Fruit fly (Drosophila melanogaster): ENCODE data around the gene CycD.

CycD gene

DNA sequence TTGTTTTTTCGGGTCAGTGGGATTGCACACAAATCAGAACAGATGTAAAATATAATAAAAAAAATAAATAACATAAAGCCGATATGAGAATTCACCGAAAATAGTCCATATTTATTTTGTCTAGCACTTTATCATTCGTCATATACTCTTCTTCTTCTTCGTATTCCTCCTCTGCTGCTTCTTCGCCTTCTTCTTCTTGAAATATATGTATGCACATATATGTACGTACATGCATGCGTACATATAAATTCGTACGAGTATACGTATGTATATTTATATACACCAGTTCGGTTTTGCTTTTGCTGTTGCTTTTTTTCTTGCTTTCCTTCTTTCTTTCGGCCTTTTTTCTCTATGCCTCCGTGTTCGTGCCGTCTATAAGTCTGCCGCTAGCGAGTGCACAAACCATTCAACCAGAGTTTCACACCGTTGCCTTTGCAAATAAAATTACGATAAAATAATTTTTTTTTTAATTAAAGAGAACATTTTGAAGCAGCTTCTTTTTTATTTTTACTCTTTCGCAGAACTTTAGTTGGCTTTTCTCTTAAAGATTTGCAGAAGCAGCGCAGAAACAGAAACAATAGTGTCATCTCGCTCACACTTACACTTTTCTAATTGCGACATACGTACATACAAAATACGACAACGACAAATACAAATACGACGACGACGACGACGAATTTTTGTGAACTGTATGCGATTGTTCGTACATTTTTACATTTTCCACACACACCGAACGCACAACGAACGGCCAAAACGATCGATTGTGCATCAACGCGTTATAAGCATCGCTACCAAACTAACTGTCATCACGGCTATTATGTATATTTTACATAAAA is 22.8 kb downstream of the CycD start (continued):
- peak; percentile 86 for TF ChIP-seq CG17359 (tag; optimal IDR thresholded peaks at IDR 0.05)
- TF ChIP-seq Camta (GFP tag; optimal IDR thresholded peaks at IDR 0.05): no peak
- no peak for TF ChIP-seq Antp (GFP tag; optimal IDR thresholded peaks at IDR 0.05)
- peak; percentile 99 for TF ChIP-seq CG17385 (GFP tag; optimal IDR thresholded peaks at IDR 0.05)
- no peak for TF ChIP-seq MTF-1 (GFP tag; optimal IDR thresholded peaks at IDR 0.05; ENCODE audit: borderline replicate concordance)
- TF ChIP-seq ttk (GFP tag; IDR thresholded peaks at IDR 0.05): no peak
- peak; percentile 17; the same call in 1 of the 2 replicates for TF ChIP-seq MBD-R2 (GFP tag; IDR thresholded peaks at IDR 0.05)
- peak; percentile 48; the same call in 1 of the 2 replicates for TF ChIP-seq CG32767 (GFP tag; IDR thresholded peaks at IDR 0.05)
- no peak for TF ChIP-seq oc (tag; optimal IDR thresholded peaks at IDR 0.05)
- TF ChIP-seq Xrp1 (GFP tag; IDR thresholded peaks at IDR 0.05): no peak
- TF ChIP-seq CG1602 (GFP tag; optimal IDR thresholded peaks at IDR 0.05): no peak
- peak; percentile 6 for TF ChIP-seq Ets97D (GFP tag; optimal IDR thresholded peaks at IDR 0.05)
- TF ChIP-seq CG10147 (GFP tag; optimal IDR thresholded peaks at IDR 0.05): no peak
- TF ChIP-seq salm (tag; optimal IDR thresholded peaks at IDR 0.05): no peak
- TF ChIP-seq CG1603 (tag; optimal IDR thresholded peaks at IDR 0.05): no peak
- no peak for TF ChIP-seq cad (GFP tag; optimal IDR thresholded peaks at IDR 0.05)
- no peak for TF ChIP-seq Sry-δ (GFP tag; optimal IDR thresholded peaks at IDR 0.05)
- no peak for TF ChIP-seq vvl (GFP tag; IDR thresholded peaks at IDR 0.05)
- no peak for TF ChIP-seq CG6654 (GFP tag; optimal IDR thresholded peaks at IDR 0.05)
- TF ChIP-seq CG33557 (GFP tag; optimal IDR thresholded peaks at IDR 0.05): peak; percentile 30
- peak in 1 of 2 experiments; percentile 73 for TF ChIP-seq Trl (optimal IDR thresholded peaks at IDR 0.05)
- TF ChIP-seq Trl (GFP tag; optimal IDR thresholded peaks at IDR 0.05): no peak
- TF ChIP-seq NC2α (GFP tag; optimal IDR thresholded peaks at IDR 0.05): no peak
- peak; percentile 10 for TF ChIP-seq corto (GFP tag; optimal IDR thresholded peaks at IDR 0.05)
- TF ChIP-seq CG14050 (GFP tag; IDR thresholded peaks at IDR 0.05): no peak

DNA sequence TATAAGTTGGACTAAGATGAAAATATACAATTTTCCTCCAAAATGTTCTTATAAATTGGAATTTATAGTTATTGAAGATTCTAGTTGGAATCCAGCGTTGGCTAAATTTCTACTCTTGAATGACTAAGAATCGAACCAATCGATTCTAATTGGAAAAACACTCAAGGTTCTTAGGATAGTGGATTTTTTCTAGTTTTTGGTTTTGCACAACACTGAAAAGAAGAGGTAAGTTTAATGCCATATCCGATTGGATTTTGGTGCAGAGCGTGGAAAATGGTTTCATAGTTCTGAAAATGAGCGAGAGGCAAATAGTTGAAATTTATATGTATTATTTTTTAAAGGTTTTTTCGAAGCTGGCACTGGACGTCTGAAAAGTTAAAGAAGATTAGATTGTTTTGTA is 33.9 kb downstream of the CycD start:
- no peak for TF ChIP-seq YL-1 (GFP tag; optimal IDR thresholded peaks at IDR 0.05)
- TF ChIP-seq CG4424 (GFP tag; optimal IDR thresholded peaks at IDR 0.05): no peak
- peak; percentile 19 for TF ChIP-seq CG15479 (GFP tag; optimal IDR thresholded peaks at IDR 0.05)
- TF ChIP-seq insv (GFP tag; optimal IDR thresholded peaks at IDR 0.05): peak; percentile 91 to 99
- TF ChIP-seq zen (tag; optimal IDR thresholded peaks at IDR 0.05): peak; percentile 70
- TF ChIP-seq CG10267 (tag; optimal IDR thresholded peaks at IDR 0.05): peak; percentile 67
- TF ChIP-seq lab (GFP tag; optimal IDR thresholded peaks at IDR 0.05): no peak
- peak; percentile 51 for TF ChIP-seq CG8290 (GFP tag; optimal IDR thresholded peaks at IDR 0.05)
- peak in 1 of 2 experiments; percentile 32 for TF ChIP-seq CG8290 (tag; optimal IDR thresholded peaks at IDR 0.05)
- TF ChIP-seq Elba2 (GFP tag; optimal IDR thresholded peaks at IDR 0.05): peak; percentile 46
- TF ChIP-seq Blimp-1 (GFP tag; optimal IDR thresholded peaks at IDR 0.05): no peak

DNA sequence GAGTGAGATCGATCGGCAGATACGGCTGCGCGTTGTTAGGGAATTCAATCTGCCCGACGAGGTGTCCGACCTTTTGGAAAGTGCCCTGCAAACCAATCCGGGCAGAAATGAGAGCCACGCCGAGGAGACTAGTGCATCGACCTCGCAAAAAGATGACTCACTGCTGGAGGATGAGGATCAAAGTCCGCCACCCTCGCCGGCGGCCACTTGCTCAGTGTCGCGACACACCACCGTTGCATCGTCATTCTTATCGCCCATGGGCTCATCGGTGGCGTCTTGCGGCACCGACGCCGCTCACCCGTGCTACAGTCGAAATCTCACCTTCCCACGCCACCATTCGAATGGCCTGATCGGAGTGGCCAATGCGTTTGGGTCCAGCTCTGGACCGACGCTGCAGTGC is 35.0 kb downstream of the CycD start:
- TF ChIP-seq tll (GFP tag; optimal IDR thresholded peaks at IDR 0.05): no peak
- TF ChIP-seq sens-2 (GFP tag; IDR thresholded peaks at IDR 0.05): no peak
- no peak for TF ChIP-seq tio (GFP tag; optimal IDR thresholded peaks at IDR 0.05)
- no peak for TF ChIP-seq lmd (GFP tag; IDR thresholded peaks at IDR 0.05)
- TF ChIP-seq CG5180 (GFP tag; optimal IDR thresholded peaks at IDR 0.05): no peak
- TF ChIP-seq emc (GFP tag; optimal IDR thresholded peaks at IDR 0.05): no peak
- no peak for TF ChIP-seq CG3838 (GFP tag; optimal IDR thresholded peaks at IDR 0.05)
- TF ChIP-seq eyg (GFP tag; optimal IDR thresholded peaks at IDR 0.05): no peak
- no peak for TF ChIP-seq D (optimal IDR thresholded peaks at IDR 0.05)
- no peak for TF ChIP-seq D (GFP tag; optimal IDR thresholded peaks at IDR 0.05)
- no peak for TF ChIP-seq CG11247 (GFP tag; IDR thresholded peaks at IDR 0.05)
- TF ChIP-seq B-H1 (GFP tag; IDR thresholded peaks at IDR 0.05): no peak
- TF ChIP-seq CG31441 (GFP tag; IDR thresholded peaks at IDR 0.05): no peak
- TF ChIP-seq CG6683 (GFP tag; optimal IDR thresholded peaks at IDR 0.05): no peak
- no peak for TF ChIP-seq CG10654 (GFP tag; optimal IDR thresholded peaks at IDR 0.05)

Data from whole organism, embryonic.